Fruit fly (Drosophila melanogaster): ENCODE measurements around the gene CG42464.

DNA sequence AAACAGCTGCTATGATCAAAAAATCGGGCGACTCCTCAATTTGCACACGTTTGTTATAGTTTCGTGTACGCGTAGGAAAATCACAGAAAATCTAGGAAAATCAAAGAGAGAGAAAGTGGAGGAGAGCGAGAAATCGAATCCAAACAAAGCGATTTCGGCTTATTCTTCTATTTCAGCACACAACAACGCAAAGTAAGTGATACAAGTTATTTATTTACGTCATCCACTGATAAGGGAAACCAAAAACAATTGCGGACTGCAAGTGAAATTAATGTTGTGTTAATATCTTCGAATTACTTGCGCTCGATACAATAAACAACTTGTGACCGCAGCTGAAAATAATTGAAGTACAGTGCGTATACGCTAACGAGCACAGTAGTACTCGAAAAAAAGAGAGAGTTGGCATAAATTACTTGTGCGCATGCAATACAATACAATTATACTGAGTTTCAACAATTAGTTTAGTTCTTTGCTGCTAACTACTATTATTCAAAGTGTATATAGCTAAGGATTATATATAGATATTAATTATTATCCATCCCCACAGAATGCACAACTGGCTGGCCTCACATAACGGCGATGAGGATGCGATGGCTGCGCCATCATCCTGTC lies 14.4 kb downstream of the CG42464 start:
- TF ChIP-seq Myc (optimal IDR thresholded peaks at IDR 0.05), result no peak
- TF ChIP-seq Dfd (GFP tag; optimal IDR thresholded peaks at IDR 0.05), result no peak
- no peak for TF ChIP-seq GATAd (GFP tag; optimal IDR thresholded peaks at IDR 0.05)

All from whole organism, wandering third instar larva.